Worm (Caenorhabditis elegans) whole organism, L4 larva: ENCODE results near the gene F13B6.2.
A peak's percentile ranks its signal among the peaks of the same experiment; 100 is the strongest.

ENCODE experiments used
- F44E2.7 ChIP-seq: fragments of 200-800 bp; sonication (Bioruptor generic); IDR thresholded peaks from 2 replicates; pipeline ENCODE4 v2.1.2; 2022; ENCODE audit warnings: missing genetic modification characterization, missing compliant biosample characterization
- F49E8.2 ChIP-seq: sonication (generic microtip); optimal IDR thresholded peaks from 2 replicates; lab custom pipeline; 2016; ENCODE audit warnings: missing compliant biosample characterization, mild to moderate bottlenecking, missing genetic modification characterization, borderline replicate concordance
- Y48G9A.11 ChIP-seq: fragments of 200-800 bp; sonication (Bioruptor generic); IDR thresholded peaks from 2 replicates; pipeline ENCODE4 v1.3.6; 2022; ENCODE audit warnings: missing genetic modification reagents, missing genetic modification characterization, missing compliant biosample characterization
- Y75B8A.6 ChIP-seq: fragments of 200-800 bp; sonication (Bioruptor generic); IDR thresholded peaks from 2 replicates; pipeline ENCODE4 v1.3.6; 2022; ENCODE audit warnings: missing genetic modification reagents, missing genetic modification characterization, missing compliant biosample characterization
- ZK546.5 ChIP-seq, 2 experiments: sonication (generic microtip); optimal IDR thresholded peaks; 2 replicates each; lab custom pipeline; 2017; ENCODE audit warnings: missing biosample characterization in 2 of 2, missing genetic modification characterization in 2 of 2
- aha-1 ChIP-seq: fragments of 150-350 bp; peaks from one replicate; lab custom pipeline; 2014; ENCODE audit warnings: missing biosample characterization, missing genetic modification characterization
- aly-2 ChIP-seq: sonication (generic microtip); optimal IDR thresholded peaks from 2 replicates; lab custom pipeline; 2018; ENCODE audit warnings: missing biosample characterization, missing genetic modification characterization
- arid-1 ChIP-seq: fragments of 200-800 bp; sonication (Bioruptor generic); conservative IDR thresholded peaks from 2 replicates; pipeline ENCODE4 v1.3.6; 2022; ENCODE audit warnings: missing genetic modification reagents, missing genetic modification characterization, missing compliant biosample characterization
- ceh-20 ChIP-seq: fragments of 200-800 bp; sonication (Bioruptor generic); IDR thresholded peaks from 2 replicates; pipeline ENCODE4 v1.3.6; 2022; ENCODE audit warnings: missing genetic modification reagents, missing genetic modification characterization, missing compliant biosample characterization
- ceh-62 ChIP-seq: sonication (generic microtip); optimal IDR thresholded peaks from 2 replicates; lab custom pipeline; 2017; ENCODE audit warnings: missing biosample characterization, missing genetic modification characterization
- ceh-82 ChIP-seq: sonication (generic microtip); optimal IDR thresholded peaks from 2 replicates; lab custom pipeline; 2017; ENCODE audit warnings: missing biosample characterization, missing genetic modification characterization
- daf-12 ChIP-seq: fragments of 150-350 bp; optimal IDR thresholded peaks from 2 replicates; lab custom pipeline; 2014; ENCODE audit warnings: missing biosample characterization, missing genetic modification reagents, missing genetic modification characterization
- daf-16 ChIP-seq, 3 experiments: sonication (generic microtip); optimal IDR thresholded peaks; 2 replicates each; lab custom pipeline; 2016 to 2017; ENCODE audit warnings: missing genetic modification characterization in 3 of 3, missing genetic modification reagents in 3 of 3, mild to moderate bottlenecking in 2 of 3, missing compliant biosample characterization in 2 of 3, missing biosample characterization in 1 of 3, moderate library complexity in 1 of 3
- daf-19 ChIP-seq: fragments of 200-800 bp; sonication (Bioruptor generic); conservative IDR thresholded peaks from 2 replicates; pipeline ENCODE4 v1.3.6; 2022; ENCODE audit warnings: missing genetic modification characterization, missing compliant biosample characterization
- dmd-6 ChIP-seq: fragments of 200-800 bp; sonication (Bioruptor generic); IDR thresholded peaks from 2 replicates; pipeline ENCODE4 v1.3.6; 2022; ENCODE audit warnings: missing genetic modification reagents, missing genetic modification characterization, missing compliant biosample characterization
- dpl-1 ChIP-seq: fragments of 150-350 bp; optimal IDR thresholded peaks from 2 replicates; lab custom pipeline; 2014; ENCODE audit warnings: missing biosample characterization, missing genetic modification reagents, missing genetic modification characterization
- duxl-1 ChIP-seq: sonication (generic microtip); optimal IDR thresholded peaks from 2 replicates; lab custom pipeline; 2016; ENCODE audit warnings: mild to moderate bottlenecking, missing genetic modification characterization, moderate library complexity, missing compliant biosample characterization; ENCODE audit not compliant: poor library complexity
- dve-1 ChIP-seq: sonication (generic microtip); optimal IDR thresholded peaks from 2 replicates; lab custom pipeline; 2017; ENCODE audit warnings: antibody characterized with exemption, mild to moderate bottlenecking, missing genetic modification characterization, missing compliant biosample characterization; ENCODE audit not compliant: insufficient read depth
- egl-27 ChIP-seq: sonication (generic microtip); optimal IDR thresholded peaks from 3 replicates; lab custom pipeline; 2017; ENCODE audit warnings: missing biosample characterization, missing genetic modification reagents, missing genetic modification characterization
- gei-8 ChIP-seq: fragments of 200-800 bp; sonication (Bioruptor generic); optimal IDR thresholded peaks from 2 replicates; lab custom pipeline; 2018; ENCODE audit warnings: mild to moderate bottlenecking, missing genetic modification characterization, missing compliant biosample characterization
- hlh-30 ChIP-seq: sonication (generic microtip); optimal IDR thresholded peaks from 2 replicates; lab custom pipeline; 2017; ENCODE audit warnings: antibody characterized with exemption, mild to moderate bottlenecking, missing genetic modification characterization, missing compliant biosample characterization; ENCODE audit not compliant: insufficient read depth
- hmg-1.1 ChIP-seq: fragments of 200-800 bp; sonication (Bioruptor generic); IDR thresholded peaks from 2 replicates; pipeline ENCODE4 v1.3.6; 2022; ENCODE audit warnings: missing genetic modification reagents, missing genetic modification characterization, missing compliant biosample characterization
- lim-7 ChIP-seq: fragments of 200-800 bp; sonication (Bioruptor generic); IDR thresholded peaks from 2 replicates; pipeline ENCODE4 v1.3.6; 2022; ENCODE audit warnings: missing genetic modification characterization, missing compliant biosample characterization
- lin-13 ChIP-seq: fragments of 150-350 bp; optimal IDR thresholded peaks from 2 replicates; lab custom pipeline; 2014; ENCODE audit warnings: missing biosample characterization, missing genetic modification reagents, missing genetic modification characterization
- lin-38 ChIP-seq: fragments of 200-800 bp; sonication (Bioruptor generic); IDR thresholded peaks from 2 replicates; pipeline ENCODE4 v1.3.6; 2022; ENCODE audit warnings: missing genetic modification reagents, missing genetic modification characterization, missing compliant biosample characterization
- lir-3 ChIP-seq: sonication (generic microtip); optimal IDR thresholded peaks from 2 replicates; lab custom pipeline; 2016; ENCODE audit warnings: mild to moderate bottlenecking, missing genetic modification characterization, missing compliant biosample characterization
- lsy-2 ChIP-seq, 2 experiments: fragments of 150-350 bp in 1 of 2; sonication (generic microtip) in 1 of 2; optimal IDR thresholded peaks; 2 replicates each; lab custom pipeline; 2014 to 2017; ENCODE audit warnings: missing biosample characterization in 2 of 2, missing genetic modification characterization in 2 of 2
- madf-5 ChIP-seq, 2 experiments: fragments of 200-800 bp; sonication (Bioruptor generic); IDR thresholded peaks; 2 replicates each; pipeline ENCODE4 v1.3.6; 2022; ENCODE audit warnings: missing compliant biosample characterization in 2 of 2, missing genetic modification characterization in 2 of 2
- mdl-1 ChIP-seq, 2 experiments: fragments of 150-350 bp in 1 of 2; sonication (generic microtip) in 1 of 2; optimal IDR thresholded peaks; 2 replicates each; lab custom pipeline; 2014 to 2017; ENCODE audit warnings: missing biosample characterization in 2 of 2, missing genetic modification characterization in 2 of 2
- mes-2 ChIP-seq: sonication (generic microtip); optimal IDR thresholded peaks from 2 replicates; lab custom pipeline; 2016; ENCODE audit warnings: missing genotype, mild to moderate bottlenecking, missing genetic modification characterization, missing compliant biosample characterization; ENCODE audit not compliant: poor library complexity, severe bottlenecking
- nhr-102 ChIP-seq: sonication (generic microtip); optimal IDR thresholded peaks from 2 replicates; lab custom pipeline; 2016; ENCODE audit warnings: mild to moderate bottlenecking, missing genetic modification characterization, moderate library complexity, missing compliant biosample characterization
- nhr-48 ChIP-seq: sonication (generic microtip); optimal IDR thresholded peaks from 2 replicates; lab custom pipeline; 2016; ENCODE audit warnings: mild to moderate bottlenecking, missing genetic modification characterization, missing compliant biosample characterization
- nhr-6 ChIP-seq: fragments of 150-350 bp; optimal IDR thresholded peaks from 2 replicates; lab custom pipeline; 2014; ENCODE audit warnings: missing biosample characterization, missing genetic modification characterization
- pha-4 ChIP-seq, 2 experiments: fragments of 150-350 bp in 1 of 2; fragments of 200-800 bp in 1 of 2; sonication (Bioruptor generic) in 1 of 2; IDR thresholded peaks in 1 of 2; optimal IDR thresholded peaks in 1 of 2; 2 replicates each; pipeline versions ENCODE4 v1.3.6 to Lab custom; 2014 to 2022; ENCODE audit warnings: missing genetic modification characterization in 2 of 2, missing genetic modification reagents in 2 of 2, missing biosample characterization in 1 of 2, missing compliant biosample characterization in 1 of 2
- pqm-1 ChIP-seq: sonication (generic microtip); optimal IDR thresholded peaks from 2 replicates; lab custom pipeline; 2017; ENCODE audit warnings: missing biosample characterization, missing genetic modification characterization
- set-16 ChIP-seq: fragments of 200-800 bp; sonication (Bioruptor generic); IDR thresholded peaks from 2 replicates; pipeline ENCODE4 v1.3.6; 2022; ENCODE audit warnings: missing genetic modification reagents, missing genetic modification characterization, missing compliant biosample characterization
- snpc-4 ChIP-seq: fragments of 150-350 bp; optimal IDR thresholded peaks from 2 replicates; lab custom pipeline; 2014; ENCODE audit warnings: missing biosample characterization, missing genetic modification characterization
- spr-1 ChIP-seq: sonication (generic microtip); optimal IDR thresholded peaks from 2 replicates; lab custom pipeline; 2016; ENCODE audit warnings: mild to moderate bottlenecking, missing genetic modification characterization, missing compliant biosample characterization
- spr-3 ChIP-seq: fragments of 200-800 bp; sonication (Bioruptor generic); optimal IDR thresholded peaks from 2 replicates; lab custom pipeline; 2018; ENCODE audit warnings: mild to moderate bottlenecking, missing genetic modification characterization, missing compliant biosample characterization
- unc-130 ChIP-seq: sonication (generic microtip); optimal IDR thresholded peaks from 2 replicates; lab custom pipeline; 2016; ENCODE audit warnings: missing genetic modification reagents, missing genetic modification characterization, missing compliant biosample characterization
- unc-39 ChIP-seq: sonication (generic microtip); optimal IDR thresholded peaks from 2 replicates; lab custom pipeline; 2017; ENCODE audit warnings: missing biosample characterization, missing genetic modification characterization
- unc-62 ChIP-seq, 3 experiments: fragments of 150-350 bp in 1 of 3; sonication (generic microtip); optimal IDR thresholded peaks in 2 of 3; peaks in 1 of 3; 1 replicate in 1 of 3; 2 replicates in 2 of 3; lab custom pipeline; 2014 to 2017; ENCODE audit warnings: missing biosample characterization in 3 of 3, missing genetic modification characterization in 3 of 3, missing genetic modification reagents in 3 of 3, missing genotype in 1 of 3
- zag-1 ChIP-seq: fragments of 150-350 bp; optimal IDR thresholded peaks from 2 replicates; lab custom pipeline; 2014; ENCODE audit warnings: missing biosample characterization, missing genetic modification characterization
- zip-11 ChIP-seq: fragments of 200-800 bp; sonication (Bioruptor generic); IDR thresholded peaks from 2 replicates; pipeline ENCODE4 v1.3.6; 2022; ENCODE audit warnings: missing genetic modification characterization, missing compliant biosample characterization
- zip-2 ChIP-seq: fragments of 150-350 bp; optimal IDR thresholded peaks from 2 replicates; lab custom pipeline; 2014; ENCODE audit warnings: missing biosample characterization, missing genetic modification characterization
- ztf-11 ChIP-seq: fragments of 150-350 bp; optimal IDR thresholded peaks from 2 replicates; lab custom pipeline; 2014; ENCODE audit warnings: missing biosample characterization, missing genetic modification characterization

F13B6.2 gene

ce11 chrIV:7460225-7460624 lies at the start of gene F13B6.2:
TSS of gene F13B6.2 (minus strand) at chrIV:7460325.
- no peak for TF ChIP-seq Y75B8A.6 (GFP tag; lab: Robert Waterston, UW)
- TF ChIP-seq hlh-30, result no peak
- TF ChIP-seq daf-19 (GFP tag; lab: Robert Waterston, UW), result no peak
- TF ChIP-seq spr-3 (GFP tag; lab: Kevin White, UChicago), result no peak
- no peak for TF ChIP-seq set-16 (GFP tag; lab: Robert Waterston, UW)
- TF ChIP-seq ceh-20, result no peak
- no peak for TF ChIP-seq dve-1 (tag; lab: Kevin White, UChicago)
- TF ChIP-seq nhr-48 (tag; lab: Kevin White, UChicago), result no peak
- no peak for TF ChIP-seq duxl-1 (tag; lab: Kevin White, UChicago)
- no peak for TF ChIP-seq mdl-1 (tag; optimal IDR thresholded peaks at IDR 0.05; lab: Kevin White, UChicago)
- no peak for TF ChIP-seq zip-2 (tag; lab: Kevin White, UChicago)
- TF ChIP-seq ceh-82, result no peak
- no peak for TF ChIP-seq arid-1 (GFP tag; lab: Robert Waterston, UW)

- TF ChIP-seq unc-39 (tag; lab: Kevin White, UChicago) (no peak), unc-62 (GFP tag; optimal IDR thresholded peaks at IDR 0.05 in 1 of 2; lab: Kevin White, UChicago) (peak in 1 of 2 experiments; percentile 38), unc-62 (tag; optimal IDR thresholded peaks at IDR 0.05; lab: Kevin White, UChicago) (no peak), pha-4 (GFP tag; IDR thresholded peaks at IDR 0.05; lab: Robert Waterston, UW) (no peak), pha-4 (tag; optimal IDR thresholded peaks at IDR 0.05; lab: Kevin White, UChicago) (no peak), ceh-82 (no peak), F49E8.2 (tag; lab: Kevin White, UChicago) (peak; percentile 9), pqm-1 (tag; lab: Kevin White, UChicago) (no peak), spr-1 (no peak), madf-5 (GFP tag; IDR thresholded peaks at IDR 0.05; lab: Robert Waterston, UW) (no peak), nhr-6 (tag; lab: Kevin White, UChicago) (no peak), dmd-6 (GFP tag; lab: Robert Waterston, UW) (no peak), lsy-2 (tag; optimal IDR thresholded peaks at IDR 0.05; lab: Kevin White, UChicago) (peak in 1 of 2 experiments; percentile 91), mes-2 (tag; lab: Kevin White, UChicago) (peak; percentile 48), daf-12 (tag; lab: Kevin White, UChicago) (no peak), daf-19 (GFP tag; lab: Robert Waterston, UW) (no peak), dpl-1 (GFP tag; lab: Kevin White, UChicago) (peak; percentile 27), daf-16 (GFP tag; optimal IDR thresholded peaks at IDR 0.05; lab: Kevin White, UChicago) (no peak), daf-16 (tag; optimal IDR thresholded peaks at IDR 0.05; lab: Kevin White, UChicago) (peak; percentile 16), Y48G9A.11 (GFP tag; lab: Robert Waterston, UW) (0 out of 2 replicates have a peak, but pooled peaks have one; percentile 47), snpc-4 (tag; lab: Kevin White, UChicago) (no peak), egl-27 (tag; lab: Kevin White, UChicago) (no peak), ztf-11 (tag; lab: Kevin White, UChicago) (no peak), hlh-30 (no peak), ceh-62 (tag; lab: Kevin White, UChicago) (no peak), lin-38 (GFP tag; lab: Robert Waterston, UW) (0 out of 2 replicates have a peak, but pooled peaks have one; percentile 18), lim-7 (GFP tag; lab: Robert Waterston, UW) (no peak), dve-1 (tag; lab: Kevin White, UChicago) (no peak)
These were observed 48.7 kb upstream of the F13B6.2 start for ce11 chrIV:7508850-7509249.

ce11 chrIV:7507841-7508509 lies 47.9 kb upstream of the F13B6.2 start, which contains the start of the genes vdac-1 and R05G6.5:
TSS of gene vdac-1 (minus strand) at chrIV:7507891.
TSS of gene R05G6.5 (plus strand) at chrIV:7508367.
- TF ChIP-seq nhr-102 (tag; lab: Kevin White, UChicago) (peak; percentile 60), gei-8 (GFP tag; lab: Kevin White, UChicago) (no peak), lin-13 (GFP tag; lab: Kevin White, UChicago) (peak; percentile 72), lir-3 (no peak), hmg-1.1 (GFP tag; lab: Robert Waterston, UW) (peak; percentile 71), zip-11 (no peak), aly-2 (no peak), ZK546.5 (tag; optimal IDR thresholded peaks at IDR 0.05; lab: Kevin White, UChicago) (no peak), zag-1 (no peak), unc-130 (GFP tag; lab: Kevin White, UChicago) (no peak), lin-38 (GFP tag; lab: Robert Waterston, UW) (peak; percentile 67), aha-1 (tag; lab: Kevin White, UChicago) (peak; percentile 83), zip-2 (tag; lab: Kevin White, UChicago) (peak; percentile 10), F44E2.7 (0 out of 2 replicates have a peak, but pooled peaks have one; percentile 21)
